Worm (Caenorhabditis elegans): ENCODE results near the gene clec-171.

The clec-171 gene

DNA sequence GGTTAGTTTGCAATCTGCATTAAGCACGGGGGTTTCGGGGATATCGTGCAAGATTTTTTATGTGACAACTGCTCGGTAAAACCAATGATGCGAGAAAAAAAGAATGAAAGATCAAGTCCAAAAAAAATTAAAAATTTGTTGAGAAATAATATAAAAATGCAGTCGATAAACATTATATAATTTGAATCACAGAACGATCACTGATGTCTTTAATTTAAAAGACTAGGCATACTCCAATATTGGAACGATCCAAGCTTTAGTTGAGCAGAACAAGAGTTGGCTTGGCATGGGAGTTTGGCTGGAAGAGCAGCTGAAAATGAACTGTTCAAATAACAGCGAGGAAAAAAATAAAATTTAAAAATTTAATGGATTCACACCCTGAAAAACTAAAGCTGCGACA lies at the start of gene clec-171:
Gene clec-171 (minus strand): TSS at position 101 of the 400 bp plus-strand sequence.
- TF ChIP-seq nhr-12 (tag; optimal IDR thresholded peaks at IDR 0.05): no peak
- no peak for TF ChIP-seq ztf-11 (tag; optimal IDR thresholded peaks at IDR 0.05)
- no peak for TF ChIP-seq ces-1 (GFP tag; optimal IDR thresholded peaks at IDR 0.05)
- no peak for TF ChIP-seq blmp-1 (tag; optimal IDR thresholded peaks at IDR 0.05)
- no peak for TF ChIP-seq flh-1 (GFP tag; optimal IDR thresholded peaks at IDR 0.05)
- no peak for TF ChIP-seq lin-13 (tag; optimal IDR thresholded peaks at IDR 0.05)
- TF ChIP-seq elt-1 (tag; optimal IDR thresholded peaks at IDR 0.05; ENCODE audit: borderline replicate concordance, insufficient read depth): no peak
- TF ChIP-seq unc-120 (tag; optimal IDR thresholded peaks at IDR 0.05; ENCODE audit: poor library complexity, severe bottlenecking): no peak

DNA sequence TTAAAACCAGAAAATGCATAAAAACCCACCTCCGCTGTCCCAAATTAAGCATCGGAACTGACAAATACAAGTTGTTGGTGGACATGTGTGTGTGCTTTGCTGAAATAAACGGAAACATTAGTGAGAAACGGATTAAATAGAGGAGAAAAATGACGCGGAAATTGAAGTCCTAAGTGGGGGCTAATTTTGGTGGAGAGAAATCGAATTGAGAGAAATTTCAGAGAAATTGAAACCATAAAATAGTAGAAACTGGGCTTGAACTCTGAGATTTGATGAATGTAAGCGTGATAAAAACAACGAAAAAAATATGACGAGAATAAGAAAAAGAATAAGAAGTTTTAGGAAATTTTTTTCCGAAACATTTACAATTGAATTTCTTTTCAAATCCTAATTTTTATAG lies 47.8 kb upstream of the clec-171 start, which contains the start of gene Y77E11A.12:
Gene Y77E11A.12 (minus strand): TSS at position 101 of the 400 bp plus-strand sequence.
- TF ChIP-seq nhr-76 (tag; optimal IDR thresholded peaks at IDR 0.05): no peak
- TF ChIP-seq mab-5 (tag; optimal IDR thresholded peaks at IDR 0.05): no peak
- TF ChIP-seq mls-2 (tag; optimal IDR thresholded peaks at IDR 0.05): no peak
- no peak for TF ChIP-seq bed-3 (GFP tag; optimal IDR thresholded peaks at IDR 0.05)
- no peak for TF ChIP-seq sem-2 (GFP tag; optimal IDR thresholded peaks at IDR 0.05)
- TF ChIP-seq nhr-28 (tag; optimal IDR thresholded peaks at IDR 0.05): no peak

DNA sequence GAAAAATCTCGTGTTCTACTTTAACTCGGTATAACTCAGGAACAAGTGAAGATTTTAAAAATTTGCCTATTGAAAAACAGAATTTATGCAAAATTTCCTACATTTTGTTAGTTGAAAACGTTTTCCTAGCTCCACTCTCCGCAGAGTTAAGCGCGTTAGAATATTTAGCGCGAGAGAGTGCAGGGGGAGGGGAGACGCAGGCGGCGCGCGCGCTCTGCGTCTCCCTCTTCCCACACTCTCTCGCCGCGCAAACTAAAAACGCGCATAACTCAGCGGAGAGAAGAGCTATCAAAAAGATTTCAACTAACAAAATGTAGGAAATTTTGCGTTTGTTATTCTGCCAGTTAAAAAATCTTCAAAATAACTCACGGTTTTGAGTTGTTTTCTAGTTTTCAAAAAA lies 45.0 kb upstream of the clec-171 start:
- no peak for TF ChIP-seq nhr-2 (tag; optimal IDR thresholded peaks at IDR 0.05)
- no peak for TF ChIP-seq nhr-12 (tag; optimal IDR thresholded peaks at IDR 0.05)
- no peak for TF ChIP-seq unc-62 (GFP tag; optimal IDR thresholded peaks at IDR 0.05)
- no peak for TF ChIP-seq M03D4.4 (tag; optimal IDR thresholded peaks at IDR 0.05)
- no peak for TF ChIP-seq tbx-8 (GFP tag; optimal IDR thresholded peaks at IDR 0.05)
- no peak for TF ChIP-seq ces-1 (GFP tag; optimal IDR thresholded peaks at IDR 0.05)
- TF ChIP-seq elt-3 (tag; optimal IDR thresholded peaks at IDR 0.05): no peak
- no peak for TF ChIP-seq mab-5 (tag; optimal IDR thresholded peaks at IDR 0.05)
- TF ChIP-seq ham-2 (GFP tag; optimal IDR thresholded peaks at IDR 0.05): no peak
- no peak for TF ChIP-seq unc-120 (tag; optimal IDR thresholded peaks at IDR 0.05; ENCODE audit: poor library complexity, severe bottlenecking)
- no peak for TF ChIP-seq elt-1 (tag; optimal IDR thresholded peaks at IDR 0.05; ENCODE audit: borderline replicate concordance, insufficient read depth)

DNA sequence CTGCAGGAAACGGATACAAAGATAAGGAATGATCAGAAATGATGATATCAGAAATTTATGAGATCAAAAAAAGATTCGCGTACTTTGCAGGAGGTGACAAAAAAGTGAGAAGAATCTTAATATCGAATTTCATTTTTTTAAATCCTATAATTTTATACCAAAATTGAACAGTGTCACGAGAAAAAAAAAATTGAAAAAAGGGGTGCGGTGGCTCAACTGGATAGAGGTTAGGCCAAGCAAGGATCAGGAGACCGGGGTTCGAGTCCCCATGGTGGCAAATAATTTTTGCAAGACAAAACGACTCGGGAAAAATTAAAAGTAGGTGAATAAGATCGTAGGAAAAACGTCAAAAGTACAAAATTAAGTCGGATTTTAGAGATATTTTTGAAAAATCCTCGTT lies 43.2 kb upstream of the clec-171 start:
- TF ChIP-seq M03D4.4 (tag; optimal IDR thresholded peaks at IDR 0.05) (no peak), mep-1 (tag; optimal IDR thresholded peaks at IDR 0.05) (no peak)

DNA sequence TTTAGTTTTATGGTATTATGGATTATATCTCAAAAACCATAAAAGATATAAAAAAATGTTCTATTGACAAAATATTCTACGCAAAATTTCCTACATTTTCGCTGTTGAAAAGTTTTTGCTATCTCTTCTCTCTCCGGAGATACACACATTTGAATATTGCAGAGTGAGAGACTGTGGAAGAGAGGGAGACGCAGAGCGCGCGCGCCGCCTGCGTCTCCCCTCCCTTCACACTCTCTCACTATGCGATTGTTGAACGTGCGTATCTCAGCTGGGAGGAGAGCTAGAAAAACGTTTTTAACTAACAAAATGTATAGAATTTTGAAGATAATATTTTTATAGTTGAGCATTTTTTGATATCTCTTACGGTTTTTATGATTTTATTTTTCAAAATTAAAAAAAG lies 41.9 kb upstream of the clec-171 start:
- no peak for TF ChIP-seq zip-8 (tag; optimal IDR thresholded peaks at IDR 0.05)
- no peak for TF ChIP-seq ces-1 (GFP tag; optimal IDR thresholded peaks at IDR 0.05)
- TF ChIP-seq ceh-43 (GFP tag; optimal IDR thresholded peaks at IDR 0.05): no peak
- no peak for TF ChIP-seq mab-5 (tag; optimal IDR thresholded peaks at IDR 0.05)
- no peak for TF ChIP-seq nhr-237 (tag; optimal IDR thresholded peaks at IDR 0.05)
- no peak for TF ChIP-seq mls-2 (tag; optimal IDR thresholded peaks at IDR 0.05)
- TF ChIP-seq mep-1 (tag; optimal IDR thresholded peaks at IDR 0.05): no peak
- TF ChIP-seq nhr-76 (tag; optimal IDR thresholded peaks at IDR 0.05): no peak
- no peak for TF ChIP-seq M03D4.4 (tag; optimal IDR thresholded peaks at IDR 0.05)
- TF ChIP-seq nhr-28 (tag; optimal IDR thresholded peaks at IDR 0.05): no peak
- TF ChIP-seq sem-2 (GFP tag; optimal IDR thresholded peaks at IDR 0.05): no peak
- no peak for TF ChIP-seq bed-3 (GFP tag; optimal IDR thresholded peaks at IDR 0.05)
- no peak for TF ChIP-seq snpc-4 (tag; optimal IDR thresholded peaks at IDR 0.05)
- TF ChIP-seq tbx-8 (GFP tag; optimal IDR thresholded peaks at IDR 0.05): no peak
- TF ChIP-seq elt-1 (tag; optimal IDR thresholded peaks at IDR 0.05; ENCODE audit: borderline replicate concordance, insufficient read depth): no peak
- no peak for TF ChIP-seq ceh-83 (GFP tag; optimal IDR thresholded peaks at IDR 0.05)
- TF ChIP-seq ceh-39 (tag; optimal IDR thresholded peaks at IDR 0.05): no peak
- no peak for TF ChIP-seq unc-39 (tag; optimal IDR thresholded peaks at IDR 0.05)

DNA sequence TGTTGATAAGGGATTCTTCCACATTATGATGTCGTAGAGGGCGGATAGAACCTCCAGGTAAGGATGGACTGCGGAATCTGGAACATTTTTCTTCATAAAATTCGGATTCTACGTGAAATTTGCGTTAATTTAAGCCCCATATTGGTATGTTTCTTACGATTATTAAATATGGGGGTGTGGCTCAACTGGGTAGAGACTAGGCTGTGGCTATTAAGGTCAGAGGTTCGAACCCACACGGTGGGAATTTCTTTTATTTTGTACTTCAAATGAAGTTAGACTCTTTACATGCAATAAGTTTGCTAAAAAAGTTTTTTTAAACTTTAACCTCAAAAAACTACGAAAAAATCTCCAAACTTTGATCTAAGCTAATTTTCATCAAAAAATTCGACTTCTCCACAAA lies 38.3 kb upstream of the clec-171 start:
- TF ChIP-seq tbx-8 (GFP tag; optimal IDR thresholded peaks at IDR 0.05): no peak
- no peak for TF ChIP-seq sptf-1 (tag; optimal IDR thresholded peaks at IDR 0.05)
- TF ChIP-seq M03D4.4 (tag; optimal IDR thresholded peaks at IDR 0.05): no peak
- TF ChIP-seq nhr-12 (tag; optimal IDR thresholded peaks at IDR 0.05): no peak
- no peak for TF ChIP-seq nhr-237 (tag; optimal IDR thresholded peaks at IDR 0.05)
- no peak for TF ChIP-seq ceh-43 (GFP tag; optimal IDR thresholded peaks at IDR 0.05)
- TF ChIP-seq ces-1 (GFP tag; optimal IDR thresholded peaks at IDR 0.05): no peak
- TF ChIP-seq nhr-28 (tag; optimal IDR thresholded peaks at IDR 0.05): no peak
- no peak for TF ChIP-seq lin-32 (GFP tag; optimal IDR thresholded peaks at IDR 0.05)
- no peak for TF ChIP-seq lsy-2 (tag; optimal IDR thresholded peaks at IDR 0.05)
